Fruit fly (Drosophila melanogaster) whole organism, pupa: ENCODE measurements around the gene CG18476.

Experiments used
- CG10348 ChIP-seq: fragments of 200-800 bp; sonication (Bioruptor generic); IDR thresholded peaks from 2 replicates; pipeline ENCODE4 v1.3.6; 2022; ENCODE audit warnings: missing biosample characterization, missing genetic modification characterization
- CG12605 ChIP-seq: fragments of 200-800 bp; sonication (Bioruptor generic); IDR thresholded peaks from 2 replicates; pipeline ENCODE4 v1.3.6; 2022; ENCODE audit warnings: missing biosample characterization, missing genetic modification characterization
- CG13204 ChIP-seq: fragments of 200-800 bp; sonication (Bioruptor generic); optimal IDR thresholded peaks from 2 replicates; lab custom pipeline; 2018; ENCODE audit warnings: missing biosample characterization, mild to moderate bottlenecking, missing genetic modification characterization, moderate library complexity
- CG14655 ChIP-seq: fragments of 200-800 bp; sonication (Bioruptor generic); optimal IDR thresholded peaks from 3 replicates; lab custom pipeline; 2017; ENCODE audit warnings: mild to moderate bottlenecking, missing biosample characterization, missing genetic modification reagents, missing genetic modification characterization
- CG15710 ChIP-seq: fragments of 200-800 bp; sonication (Bioruptor generic); optimal IDR thresholded peaks from 2 replicates; lab custom pipeline; 2018; ENCODE audit warnings: missing biosample characterization, mild to moderate bottlenecking, missing genetic modification characterization, moderate library complexity
- CG17806 ChIP-seq: fragments of 200-800 bp; sonication (Bioruptor generic); optimal IDR thresholded peaks from 2 replicates; lab custom pipeline; 2018; ENCODE audit warnings: missing biosample characterization, mild to moderate bottlenecking, missing genetic modification characterization, moderate library complexity
- CG32121 ChIP-seq: fragments of 200-800 bp; sonication (Bioruptor generic); IDR thresholded peaks from 2 replicates; pipeline ENCODE4 v1.3.6; 2022; ENCODE audit warnings: missing biosample characterization, missing genetic modification characterization
- CG34367 ChIP-seq: fragments of 200-800 bp; sonication (Bioruptor generic); optimal IDR thresholded peaks from 2 replicates; lab custom pipeline; 2018; ENCODE audit warnings: missing biosample characterization, mild to moderate bottlenecking, missing genetic modification characterization
- CG4496 ChIP-seq: fragments of 200-800 bp; sonication (Bioruptor generic); IDR thresholded peaks from 3 replicates; pipeline ENCODE4 v1.3.6; 2022; ENCODE audit warnings: missing biosample characterization, missing genetic modification characterization
- CG8159 ChIP-seq: fragments of 200-800 bp; sonication (Bioruptor generic); optimal IDR thresholded peaks from 3 replicates; lab custom pipeline; 2018; ENCODE audit warnings: missing biosample characterization, mild to moderate bottlenecking, missing genetic modification characterization, moderate library complexity
- CG8301 ChIP-seq: fragments of 200-800 bp; sonication (Bioruptor generic); optimal IDR thresholded peaks from 2 replicates; lab custom pipeline; 2018; ENCODE audit warnings: missing biosample characterization, mild to moderate bottlenecking, missing genetic modification characterization
- CG9948 ChIP-seq: fragments of 200-800 bp; sonication (Bioruptor generic); optimal IDR thresholded peaks from 2 replicates; lab custom pipeline; 2018; ENCODE audit warnings: missing biosample characterization, mild to moderate bottlenecking, missing genetic modification characterization, moderate library complexity
- D1 ChIP-seq: fragments of 200-800 bp; sonication (Bioruptor generic); optimal IDR thresholded peaks from 2 replicates; lab custom pipeline; 2018; ENCODE audit warnings: missing biosample characterization, mild to moderate bottlenecking, missing genetic modification characterization, moderate library complexity
- EcR ChIP-seq: fragments of 200-800 bp; sonication (Bioruptor generic); optimal IDR thresholded peaks from 3 replicates; lab custom pipeline; 2019; ENCODE audit warnings: missing biosample characterization, missing genetic modification characterization, mild to moderate bottlenecking, moderate library complexity, missing genetic modification reagents
- Ets98B ChIP-seq: fragments of 200-800 bp; sonication (Bioruptor generic); IDR thresholded peaks from 2 replicates; pipeline ENCODE4 v1.3.6; 2022; ENCODE audit warnings: missing biosample characterization, missing genetic modification characterization
- Pif1A ChIP-seq: fragments of 200-800 bp; sonication (Bioruptor generic); optimal IDR thresholded peaks from 3 replicates; lab custom pipeline; 2016; ENCODE audit warnings: missing biosample characterization, missing genetic modification characterization
- Pif1B ChIP-seq: fragments of 200-800 bp; sonication (Bioruptor generic); optimal IDR thresholded peaks from 3 replicates; lab custom pipeline; 2016; ENCODE audit warnings: missing biosample characterization, missing genetic modification characterization
- Snoo ChIP-seq: fragments of 200-800 bp; sonication (Bioruptor generic); optimal IDR thresholded peaks from 3 replicates; lab custom pipeline; 2017; ENCODE audit warnings: missing biosample characterization, mild to moderate bottlenecking, missing genetic modification characterization, inconsistent platforms
- fd96Ca ChIP-seq: fragments of 200-800 bp; sonication (Bioruptor generic); IDR thresholded peaks from 3 replicates; pipeline ENCODE4 v1.3.6; 2022; ENCODE audit warnings: missing biosample characterization, missing genetic modification characterization
- gl ChIP-seq: fragments of 200-800 bp; sonication (Bioruptor generic); optimal IDR thresholded peaks from 2 replicates; lab custom pipeline; 2018; ENCODE audit warnings: missing biosample characterization, mild to moderate bottlenecking, missing genetic modification characterization
- rn ChIP-seq: fragments of 200-800 bp; sonication (Bioruptor generic); IDR thresholded peaks from 2 replicates; pipeline ENCODE4 v1.3.6; 2022; ENCODE audit warnings: missing biosample characterization, missing genetic modification characterization

Gene CG18476

dm6 chr3R:11696209-11696608 lies 18.3 kb upstream of the CG18476 start, which contains the start of gene CG14717:
Gene CG14717, plus strand, starts transcription at chr3R:11696509.
- TF ChIP-seq CG4496 (GFP tag; lab: Robert Waterston, UW) (no peak), CG8159 (tag; lab: Kevin White, UChicago) (no peak), D1 (tag; lab: Kevin White, UChicago) (no peak), Pif1B (GFP tag; lab: Kevin White, UChicago) (no peak), CG32121 (GFP tag; lab: Robert Waterston, UW) (no peak), CG34367 (tag; lab: Kevin White, UChicago) (no peak), EcR (GFP tag; lab: Kevin White, UChicago) (no peak), CG8301 (tag; lab: Kevin White, UChicago) (no peak), Ets98B (no peak)

dm6 chr3R:11694311-11695305 lies 16.7 kb upstream of the CG18476 start, which contains the start of gene Fer3:
Gene Fer3, minus strand, starts transcription at chr3R:11694311.
- TF ChIP-seq CG12605 (GFP tag; lab: Robert Waterston, UW) (0 out of 2 replicates have a peak, but pooled peaks have one; percentile 38), CG15710 (peak; percentile 31), CG34367 (tag; lab: Kevin White, UChicago) (peak; percentile 5), CG8159 (tag; lab: Kevin White, UChicago) (peak; percentile 39), Pif1A (GFP tag; lab: Kevin White, UChicago) (no peak), Ets98B (no peak), CG8301 (tag; lab: Kevin White, UChicago) (no peak)
- TF ChIP-seq, all 21 proteins: peak for 4

dm6 chr3R:11692504-11692903 lies 14.6 kb upstream of the CG18476 start:
- TF ChIP-seq CG17806 (tag; lab: Kevin White, UChicago) (no peak), CG12605 (GFP tag; lab: Robert Waterston, UW) (no peak)

dm6 chr3R:11691747-11692146 lies 13.8 kb upstream of the CG18476 start, which contains the start of gene CG18765:
Gene CG18765, minus strand, starts transcription at chr3R:11691799.
- TF ChIP-seq rn (GFP tag; lab: Robert Waterston, UW) (no peak), CG34367 (tag; lab: Kevin White, UChicago) (no peak), CG13204 (GFP tag; lab: Kevin White, UChicago) (no peak), gl (tag; lab: Kevin White, UChicago) (no peak), Pif1A (GFP tag; lab: Kevin White, UChicago) (no peak), CG8159 (tag; lab: Kevin White, UChicago) (no peak), CG14655 (GFP tag; lab: Kevin White, UChicago) (no peak), CG12605 (GFP tag; lab: Robert Waterston, UW) (no peak), CG32121 (GFP tag; lab: Robert Waterston, UW) (no peak), EcR (GFP tag; lab: Kevin White, UChicago) (no peak), Snoo (tag; lab: Kevin White, UChicago) (no peak), CG4496 (GFP tag; lab: Robert Waterston, UW) (no peak), D1 (tag; lab: Kevin White, UChicago) (no peak), CG17806 (tag; lab: Kevin White, UChicago) (no peak), Pif1B (GFP tag; lab: Kevin White, UChicago) (no peak), Ets98B (no peak), CG9948 (tag; lab: Kevin White, UChicago) (no peak), CG10348 (GFP tag; lab: Robert Waterston, UW) (no peak), CG15710 (no peak), CG8301 (tag; lab: Kevin White, UChicago) (no peak)

- TF ChIP-seq CG17806 (tag; lab: Kevin White, UChicago) (no peak), Ets98B (no peak), CG12605 (GFP tag; lab: Robert Waterston, UW) (no peak), Pif1A (GFP tag; lab: Kevin White, UChicago) (no peak), gl (tag; lab: Kevin White, UChicago) (no peak), CG34367 (tag; lab: Kevin White, UChicago) (no peak), rn (GFP tag; lab: Robert Waterston, UW) (no peak), CG8301 (tag; lab: Kevin White, UChicago) (no peak), CG9948 (tag; lab: Kevin White, UChicago) (no peak), CG13204 (GFP tag; lab: Kevin White, UChicago) (no peak), CG14655 (GFP tag; lab: Kevin White, UChicago) (no peak), CG8159 (tag; lab: Kevin White, UChicago) (no peak), EcR (GFP tag; lab: Kevin White, UChicago) (no peak), fd96Ca (no peak), Snoo (tag; lab: Kevin White, UChicago) (no peak), D1 (tag; lab: Kevin White, UChicago) (no peak), Pif1B (GFP tag; lab: Kevin White, UChicago) (no peak)
Observed at dm6 chr3R:11690857-11691471, 13.0 kb upstream of the CG18476 start.
